Fruit fly (Drosophila melanogaster): ENCODE data around the gene Nelf-A.

Nelf-A gene

dm6 chr3R:21203660-21204499 is 19.6 kb upstream of the Nelf-A start (continued):
- TF ChIP-seq eve (GFP tag; optimal IDR thresholded peaks at IDR 0.05), result peak in 1 of 2 experiments; percentile 26
- TF ChIP-seq CG10321 (GFP tag; IDR thresholded peaks at IDR 0.05), result no peak
- TF ChIP-seq mirr (GFP tag; optimal IDR thresholded peaks at IDR 0.05), result peak; percentile 60
- TF ChIP-seq dan (GFP tag; IDR thresholded peaks at IDR 0.05), result no peak
- no peak for TF ChIP-seq tgo (GFP tag; IDR thresholded peaks at IDR 0.05)
- peak; percentile 79 for TF ChIP-seq CG6813 (GFP tag; optimal IDR thresholded peaks at IDR 0.05)
- no peak for TF ChIP-seq CG31224 (GFP tag; IDR thresholded peaks at IDR 0.05)
- TF ChIP-seq ci (GFP tag; IDR thresholded peaks at IDR 0.05), result peak; percentile 93
- no peak for TF ChIP-seq bcd (GFP tag; optimal IDR thresholded peaks at IDR 0.05)
- TF ChIP-seq Nf-YC (tag; optimal IDR thresholded peaks at IDR 0.05), result peak; percentile 60
- no peak for TF ChIP-seq fu2 (GFP tag; optimal IDR thresholded peaks at IDR 0.05)
- TF ChIP-seq CG3838 (GFP tag; optimal IDR thresholded peaks at IDR 0.05), result no peak
- no peak for TF ChIP-seq hkb (optimal IDR thresholded peaks at IDR 0.05)
- TF ChIP-seq hkb (GFP tag; IDR thresholded peaks at IDR 0.05), result peak; percentile 76
- TF ChIP-seq CG3726 (GFP tag; IDR thresholded peaks at IDR 0.05), result no peak
- no peak for TF ChIP-seq Gug (GFP tag; IDR thresholded peaks at IDR 0.05)
- no peak for TF ChIP-seq sc (optimal IDR thresholded peaks at IDR 0.05)
- TF ChIP-seq sc (GFP tag; optimal IDR thresholded peaks at IDR 0.05), result no peak
- no peak for TF ChIP-seq Abd-B (GFP tag; optimal IDR thresholded peaks at IDR 0.05)
- TF ChIP-seq ttk (GFP tag; IDR thresholded peaks at IDR 0.05), result peak; percentile 22; the same call in 1 of the 2 replicates
- TF ChIP-seq nau (GFP tag; optimal IDR thresholded peaks at IDR 0.05), result peak; percentile 19
- TF ChIP-seq seq (GFP tag; IDR thresholded peaks at IDR 0.05), result no peak; the same call in 1 of the 2 replicates
- no peak for TF ChIP-seq CG8359 (GFP tag; optimal IDR thresholded peaks at IDR 0.05; ENCODE audit: borderline replicate concordance)
- peak; percentile 69 for TF ChIP-seq CG12219 (GFP tag; optimal IDR thresholded peaks at IDR 0.05)
- peak; percentile 90 for TF ChIP-seq nerfin-1 (tag; optimal IDR thresholded peaks at IDR 0.05)
- TF ChIP-seq crc (GFP tag; optimal IDR thresholded peaks at IDR 0.05), result no peak
- TF ChIP-seq mld (GFP tag; IDR thresholded peaks at IDR 0.05; ENCODE audit: partially characterized antibody), result no peak
- TF ChIP-seq Dll (GFP tag; IDR thresholded peaks at IDR 0.05; ENCODE audit: partially characterized antibody), result peak; percentile 22; the same call in 1 of the 4 replicates
- peak; percentile 73 for TF ChIP-seq Kr (GFP tag; optimal IDR thresholded peaks at IDR 0.05)
- TF ChIP-seq jing (GFP tag; optimal IDR thresholded peaks at IDR 0.05), result no peak
- TF ChIP-seq ATbp (GFP tag; optimal IDR thresholded peaks at IDR 0.05), result peak; percentile 96
- no peak for TF ChIP-seq Usf (GFP tag; optimal IDR thresholded peaks at IDR 0.05)
- no peak for TF ChIP-seq slbo (GFP tag; IDR thresholded peaks at IDR 0.05)
- peak; percentile 73 for TF ChIP-seq CG11723 (GFP tag; optimal IDR thresholded peaks at IDR 0.05)
- no peak for TF ChIP-seq HLH54F (GFP tag; optimal IDR thresholded peaks at IDR 0.05)
- peak; percentile 65 for TF ChIP-seq CG13424 (tag; optimal IDR thresholded peaks at IDR 0.05)
- TF ChIP-seq tll (GFP tag; optimal IDR thresholded peaks at IDR 0.05), result no peak
- TF ChIP-seq CG1233 (GFP tag; optimal IDR thresholded peaks at IDR 0.05), result peak; percentile 63
- peak; percentile 32 for TF ChIP-seq Sox100B (GFP tag; optimal IDR thresholded peaks at IDR 0.05)

dm6 chr3R:21204500-21205167 is 18.9 kb upstream of the Nelf-A start:
- no peak for TF ChIP-seq Dbx (GFP tag; IDR thresholded peaks at IDR 0.05)
- TF ChIP-seq crp (GFP tag; optimal IDR thresholded peaks at IDR 0.05), result peak in 1 of 2 experiments; percentile 49
- peak; percentile 67 for TF ChIP-seq CG3281 (GFP tag; optimal IDR thresholded peaks at IDR 0.05)
- TF ChIP-seq ttk (GFP tag; IDR thresholded peaks at IDR 0.05), result peak; percentile 78
- TF ChIP-seq pita (GFP tag; optimal IDR thresholded peaks at IDR 0.05), result no peak
- TF ChIP-seq seq (GFP tag; IDR thresholded peaks at IDR 0.05), result peak; percentile 59; the same call in 1 of the 2 replicates
- peak; percentile 75 for TF ChIP-seq ems (GFP tag; optimal IDR thresholded peaks at IDR 0.05)
- peak; percentile 58 to 90 for TF ChIP-seq Hr51 (GFP tag; optimal IDR thresholded peaks at IDR 0.05)
- TF ChIP-seq CG14667 (GFP tag; IDR thresholded peaks at IDR 0.05), result peak; percentile 51; the same call in 1 of the 2 replicates
- peak; percentile 25 for TF ChIP-seq CG30020 (tag; optimal IDR thresholded peaks at IDR 0.05)
- TF ChIP-seq CG11560 (tag; IDR thresholded peaks at IDR 0.05), result no peak
- TF ChIP-seq Sin3A (optimal IDR thresholded peaks at IDR 0.05), result no peak
- TF ChIP-seq CG7372 (GFP tag; IDR thresholded peaks at IDR 0.05), result peak; percentile 52
